Worm (Caenorhabditis elegans) whole organism, young adult: ENCODE measurements around the gene pho-6.

ENCODE experiments used
- F39B2.1 ChIP-seq: fragments of 200-800 bp; sonication (Bioruptor generic); IDR thresholded peaks from 2 replicates; pipeline ENCODE4 v1.3.6; 2022; ENCODE audit warnings: missing genetic modification reagents, missing genetic modification characterization, missing compliant biosample characterization
- ama-1 ChIP-seq, 3 experiments: fragments of 150-350 bp in 1 of 3; sonication (generic microtip) in 2 of 3; optimal IDR thresholded peaks; 2 replicates each; lab custom pipeline; 2014 to 2018; ENCODE audit warnings: missing biosample characterization in 2 of 3, missing genetic modification characterization in 2 of 3, missing genetic modification reagents in 2 of 3
- attf-5 ChIP-seq: fragments of 200-800 bp; sonication (Bioruptor generic); optimal IDR thresholded peaks from 2 replicates; lab custom pipeline; 2018; ENCODE audit warnings: mild to moderate bottlenecking, missing genetic modification characterization, missing compliant biosample characterization
- him-1 ChIP-seq: sonication (generic microtip); optimal IDR thresholded peaks from 2 replicates; lab custom pipeline; 2016; ENCODE audit warnings: missing genotype, missing genetic modification reagents, missing genetic modification characterization, missing compliant biosample characterization
- let-607 ChIP-seq, 2 experiments: fragments of 200-800 bp in 1 of 2; sonication (Bioruptor generic) in 1 of 2; sonication (generic microtip) in 1 of 2; optimal IDR thresholded peaks; 2 replicates each; lab custom pipeline; 2016 to 2018; ENCODE audit warnings: mild to moderate bottlenecking in 2 of 2, missing compliant biosample characterization in 2 of 2, missing genetic modification characterization in 2 of 2, moderate library complexity in 2 of 2, missing genotype in 1 of 2
- lin-26 ChIP-seq: fragments of 200-800 bp; sonication (Bioruptor generic); IDR thresholded peaks from 2 replicates; pipeline ENCODE4 v1.3.6; 2022; ENCODE audit warnings: missing genetic modification reagents, missing genetic modification characterization, missing compliant biosample characterization
- madf-3 ChIP-seq: fragments of 200-800 bp; sonication (Bioruptor generic); IDR thresholded peaks from 2 replicates; pipeline ENCODE4 v1.3.6; 2022; ENCODE audit warnings: missing genetic modification reagents, missing genetic modification characterization, missing compliant biosample characterization
- nfya-1 ChIP-seq: sonication (generic microtip); optimal IDR thresholded peaks from 2 replicates; lab custom pipeline; 2017; ENCODE audit warnings: antibody characterized with exemption, missing compliant biosample characterization, missing genetic modification characterization, borderline replicate concordance; ENCODE audit not compliant: insufficient read depth
- rcor-1 ChIP-seq: fragments of 200-800 bp; sonication (Bioruptor generic); IDR thresholded peaks from 2 replicates; pipeline ENCODE4 v1.3.6; 2022; ENCODE audit warnings: missing genetic modification reagents, missing genetic modification characterization, missing compliant biosample characterization
- repo-1 ChIP-seq: sonication (generic microtip); optimal IDR thresholded peaks from 2 replicates; lab custom pipeline; 2017; ENCODE audit warnings: mild to moderate bottlenecking, missing genetic modification characterization, missing compliant biosample characterization
- rpc-1 ChIP-seq, 2 experiments: fragments of 150-350 bp in 1 of 2; sonication (generic microtip) in 1 of 2; optimal IDR thresholded peaks; 2 replicates each; lab custom pipeline; 2014 to 2018; ENCODE audit warnings: missing biosample characterization in 1 of 2, missing genetic modification characterization in 1 of 2, missing genetic modification reagents in 1 of 2, missing genotype in 1 of 2
- unc-130 ChIP-seq: sonication (generic microtip); optimal IDR thresholded peaks from 2 replicates; lab custom pipeline; 2016; ENCODE audit warnings: missing genetic modification reagents, missing genetic modification characterization, missing compliant biosample characterization
- unc-62 ChIP-seq: fragments of 150-350 bp; optimal IDR thresholded peaks from 2 replicates; lab custom pipeline; 2014; ENCODE audit warnings: missing biosample characterization, missing genetic modification reagents, missing genetic modification characterization
- ztf-18 ChIP-seq: sonication (generic microtip); optimal IDR thresholded peaks from 2 replicates; lab custom pipeline; 2016; ENCODE audit warnings: missing genotype, mild to moderate bottlenecking, missing genetic modification characterization, missing compliant biosample characterization

DNA sequence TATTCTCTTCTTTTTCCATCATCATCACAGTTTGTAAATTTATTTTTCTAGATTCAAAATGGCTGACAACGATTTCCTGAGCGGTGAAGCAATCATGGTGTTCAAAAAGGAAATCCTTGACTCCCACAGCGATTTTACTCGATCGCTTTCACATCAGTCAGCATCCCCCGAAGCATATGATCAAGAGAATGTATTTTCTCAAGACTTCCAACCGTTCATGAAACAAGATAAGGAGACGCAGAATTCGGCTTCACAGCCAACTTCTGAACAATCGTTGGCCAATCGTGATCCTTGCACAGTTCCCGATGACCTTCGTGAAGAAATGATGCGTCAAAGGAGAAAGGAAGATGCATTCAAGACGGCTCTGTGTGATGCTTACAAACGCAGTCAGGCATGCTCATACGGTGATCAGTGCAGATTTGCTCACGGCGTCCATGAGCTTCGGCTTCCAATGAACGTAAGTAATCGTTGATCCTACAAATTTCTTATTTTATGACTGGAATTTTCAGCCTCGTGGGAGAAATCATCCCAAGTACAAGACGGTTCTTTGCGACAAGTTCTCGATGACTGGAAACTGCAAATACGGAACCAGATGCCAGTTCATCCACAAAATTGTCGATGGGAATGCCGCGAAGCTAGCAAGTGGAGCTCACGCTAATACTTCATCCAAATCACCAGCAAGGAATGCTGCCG lies 19.9 kb upstream of the pho-6 start, which contains the start of gene pos-1:
- TF ChIP-seq lin-26 (GFP tag; lab: Robert Waterston, UW), result no peak
- no peak for TF ChIP-seq let-607 (tag; optimal IDR thresholded peaks at IDR 0.05; lab: Kevin White, UChicago)
- no peak for TF ChIP-seq rcor-1 (GFP tag; lab: Robert Waterston, UW)
- TF ChIP-seq repo-1 (tag; lab: Kevin White, UChicago), result no peak
- TF ChIP-seq unc-130 (GFP tag; lab: Kevin White, UChicago), result no peak
- no peak for TF ChIP-seq him-1
- no peak for TF ChIP-seq nfya-1 (tag; lab: Kevin White, UChicago)
- no peak for TF ChIP-seq madf-3
- no peak for TF ChIP-seq rpc-1 (optimal IDR thresholded peaks at IDR 0.05; lab: Kevin White, UChicago)
- TF ChIP-seq rpc-1 (tag; optimal IDR thresholded peaks at IDR 0.05; lab: Kevin White, UChicago), result no peak
- TF ChIP-seq attf-5 (GFP tag; lab: Kevin White, UChicago), result no peak
- no peak for TF ChIP-seq ztf-18 (tag; lab: Kevin White, UChicago)
- TF ChIP-seq ama-1 (optimal IDR thresholded peaks at IDR 0.05; lab: Kevin White, UChicago), result no peak
- TF ChIP-seq ama-1 (GFP tag; optimal IDR thresholded peaks at IDR 0.05; lab: Kevin White, UChicago), result no peak
- no peak for TF ChIP-seq F39B2.1
- no peak for TF ChIP-seq unc-62 (GFP tag; lab: Kevin White, UChicago)
